Fruit fly (Drosophila melanogaster): ENCODE measurements around the gene nebu.

DNA sequence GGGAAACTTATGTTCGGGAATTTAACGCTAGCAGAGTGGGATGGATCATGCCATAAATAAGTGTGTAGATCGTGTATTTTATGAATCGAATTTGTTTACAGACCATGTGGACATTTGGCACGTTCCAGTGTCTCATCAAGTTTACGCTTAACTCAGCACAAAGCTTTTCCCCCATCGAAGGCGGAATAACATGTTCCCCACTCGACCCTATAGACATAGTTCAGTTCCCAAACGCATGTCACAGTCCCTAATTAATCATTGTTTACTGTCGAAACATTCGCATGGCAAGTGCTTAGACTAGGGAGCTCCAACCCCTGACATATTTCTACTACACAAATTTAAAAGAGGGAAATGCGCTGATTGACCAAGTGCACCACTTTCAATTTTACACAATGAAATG, 1.4 kb downstream of the nebu start:
- TF ChIP-seq CG8478 (optimal IDR thresholded peaks at IDR 0.05) (no peak), CTCF (optimal IDR thresholded peaks at IDR 0.05) (no peak)
